Fruit fly (Drosophila melanogaster) whole organism, embryonic: ENCODE data around the gene Hecw.

ENCODE experiments used
- CG10366 ChIP-seq: fragments of 200-800 bp; sonication (Bioruptor generic); IDR thresholded peaks from 2 replicates; pipeline ENCODE4 v1.3.6; 2022; ENCODE audit warnings: missing biosample characterization, missing genetic modification characterization
- CG16863 ChIP-seq: fragments of 200-800 bp; sonication (Bioruptor generic); optimal IDR thresholded peaks from 3 replicates; lab custom pipeline; 2016; ENCODE audit warnings: missing biosample characterization, missing genetic modification characterization
- CG18262 ChIP-seq: fragments of 200-800 bp; optimal IDR thresholded peaks from 3 replicates; lab custom pipeline; 2019; ENCODE audit warnings: missing biosample characterization, mild to moderate bottlenecking, missing genetic modification characterization, moderate library complexity
- CG34422 ChIP-seq: fragments of 200-800 bp; sonication (Bioruptor generic); IDR thresholded peaks from 3 replicates; pipeline ENCODE4 v1.3.6; 2022; ENCODE audit warnings: missing biosample characterization, missing genetic modification characterization
- CG4617 ChIP-seq: fragments of 200-800 bp; sonication (Bioruptor generic); optimal IDR thresholded peaks from 3 replicates; lab custom pipeline; 2016; ENCODE audit warnings: missing biosample characterization, missing genetic modification characterization, borderline replicate concordance
- CG5180 ChIP-seq: fragments of 200-800 bp; sonication (Bioruptor generic); optimal IDR thresholded peaks from 3 replicates; lab custom pipeline; 2017; ENCODE audit warnings: missing biosample characterization, missing genetic modification characterization, mild to moderate bottlenecking, moderate library complexity, missing genetic modification reagents
- CG9817 ChIP-seq: fragments of 200-800 bp; sonication (Bioruptor generic); optimal IDR thresholded peaks from 2 replicates; lab custom pipeline; 2018; ENCODE audit warnings: missing biosample characterization, mild to moderate bottlenecking, missing genetic modification characterization, moderate library complexity
- HLHmδ ChIP-seq: fragments of 200-800 bp; sonication (Bioruptor generic); optimal IDR thresholded peaks from 2 replicates; lab custom pipeline; 2018; ENCODE audit warnings: missing biosample characterization, mild to moderate bottlenecking, missing genetic modification characterization, moderate library complexity
- lbe ChIP-seq: fragments of 200-800 bp; sonication (Bioruptor generic); optimal IDR thresholded peaks from 2 replicates; lab custom pipeline; 2016; ENCODE audit warnings: missing biosample characterization, mild to moderate bottlenecking, missing genetic modification characterization

DNA sequence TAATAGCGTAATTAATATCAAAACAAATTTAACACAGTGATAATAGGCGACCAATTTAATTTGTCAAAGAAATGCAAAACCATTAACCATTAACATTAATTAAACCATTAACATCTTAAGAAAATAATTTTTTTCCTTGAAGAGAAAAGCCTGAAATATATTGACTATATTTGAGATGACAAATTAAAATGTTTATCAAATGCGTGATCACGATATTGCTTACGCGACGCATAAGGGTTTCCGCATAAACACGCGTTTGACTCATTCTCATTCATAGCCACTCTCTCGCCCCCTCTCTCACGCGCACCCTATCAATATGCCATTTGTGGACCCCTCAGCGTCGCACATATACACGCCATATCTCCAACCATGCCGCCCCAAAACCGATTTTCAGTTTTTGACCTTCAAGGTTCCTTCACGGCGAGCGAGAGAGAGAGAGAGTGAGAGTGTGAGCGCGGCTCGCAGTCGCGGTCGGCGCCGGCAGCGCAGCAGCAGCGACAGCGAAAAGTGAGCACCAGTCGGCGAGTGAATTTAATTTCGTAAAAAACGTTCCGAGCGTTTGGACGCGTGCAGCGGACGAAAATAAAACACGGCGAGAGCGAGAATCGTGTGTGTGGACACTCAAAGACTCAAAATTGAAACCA is 23.3 kb upstream of the Hecw start, which contains the start of gene Hex-A:
- TF ChIP-seq HLHmδ (GFP tag; lab: Kevin White, UChicago), result peak; percentile 9
- TF ChIP-seq CG18262, result peak; percentile 98
- peak; percentile 92 for TF ChIP-seq lbe (GFP tag; lab: Kevin White, UChicago)
- peak; percentile 86 for TF ChIP-seq CG16863 (GFP tag; lab: Kevin White, UChicago)
- TF ChIP-seq CG5180, result peak; percentile 92
- peak; percentile 86 for TF ChIP-seq CG10366
- TF ChIP-seq CG9817 (tag; lab: Kevin White, UChicago), result peak; percentile 97
- peak; percentile 86 for TF ChIP-seq CG34422
- peak; percentile 60 for TF ChIP-seq CG4617 (GFP tag; lab: Kevin White, UChicago)
